Worm (Caenorhabditis elegans): ENCODE results near the gene Y116A8C.40.

DNA sequence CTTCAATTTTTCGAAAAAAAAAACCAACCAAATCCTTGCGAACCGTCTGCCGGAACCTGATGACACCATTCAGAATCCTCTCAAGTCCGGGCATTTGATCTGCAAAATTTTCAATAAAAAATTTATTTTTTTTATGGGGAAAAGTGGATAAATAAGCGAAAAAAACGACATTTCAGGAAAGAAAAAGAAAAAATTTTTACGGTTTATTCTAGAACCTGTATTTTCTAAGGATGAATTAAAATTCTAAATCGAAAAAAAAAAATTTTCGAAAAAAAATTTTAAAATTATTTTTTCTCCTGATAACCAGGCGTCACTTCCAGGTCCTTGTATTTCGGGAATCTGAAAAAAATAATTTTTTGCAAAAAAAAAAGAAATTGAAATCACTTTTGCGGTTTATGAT lies 50.6 kb downstream of the Y116A8C.40 start, which contains the start of gene bca-2:
- TF ChIP-seq mcd-1 (GFP tag; IDR thresholded peaks at IDR 0.05) = no peak
- no peak for TF ChIP-seq madf-6 (GFP tag; IDR thresholded peaks at IDR 0.05)
- no peak for TF ChIP-seq hmg-20 (GFP tag; IDR thresholded peaks at IDR 0.05)
- TF ChIP-seq F52B5.7 (tag; optimal IDR thresholded peaks at IDR 0.05) = no peak
- no peak for TF ChIP-seq pha-4 (tag; optimal IDR thresholded peaks at IDR 0.05)
- TF ChIP-seq nfya-2 (GFP tag; IDR thresholded peaks at IDR 0.05) = no peak
- no peak for TF ChIP-seq B0261.1 (tag; optimal IDR thresholded peaks at IDR 0.05)
- no peak for TF ChIP-seq F49E8.2 (tag; optimal IDR thresholded peaks at IDR 0.05; ENCODE audit: insufficient read depth)

Data from whole organism, young adult.